Fruit fly (Drosophila melanogaster) whole organism, embryonic: ENCODE measurements around the gene CG34034.

Experiments used
- CG12071 ChIP-seq: fragments of 200-800 bp; sonication (Bioruptor generic); optimal IDR thresholded peaks from 3 replicates; lab custom pipeline; 2018; ENCODE audit warnings: missing biosample characterization, mild to moderate bottlenecking, missing genetic modification characterization
- CG6854 ChIP-seq: fragments of 200-800 bp; sonication (Bioruptor generic); optimal IDR thresholded peaks from 3 replicates; lab custom pipeline; 2017; ENCODE audit warnings: missing biosample characterization, mild to moderate bottlenecking, missing genetic modification characterization
- Dad ChIP-seq: fragments of 200-800 bp; sonication (Bioruptor generic); optimal IDR thresholded peaks from 3 replicates; lab custom pipeline; 2016; ENCODE audit warnings: missing biosample characterization, missing genetic modification characterization
- Hey ChIP-seq: fragments of 200-800 bp; sonication (Bioruptor generic); optimal IDR thresholded peaks from 3 replicates; lab custom pipeline; 2018; ENCODE audit warnings: missing biosample characterization, mild to moderate bottlenecking, missing genetic modification characterization
- crp ChIP-seq, 2 experiments: fragments of 200-800 bp; sonication (Bioruptor generic); optimal IDR thresholded peaks; 2 replicates in 1 of 2; 3 replicates in 1 of 2; lab custom pipeline; 2017; ENCODE audit warnings: missing biosample characterization in 2 of 2, missing genetic modification characterization in 2 of 2, mild to moderate bottlenecking in 1 of 2, moderate library complexity in 1 of 2
- cwo ChIP-seq: fragments of 200-800 bp; sonication (Bioruptor generic); optimal IDR thresholded peaks from 3 replicates; lab custom pipeline; 2017; ENCODE audit warnings: missing biosample characterization, missing genetic modification characterization, mild to moderate bottlenecking, moderate library complexity, missing genetic modification reagents
- peb ChIP-seq: fragments of 200-800 bp; sonication (Bioruptor generic); IDR thresholded peaks from 2 replicates; pipeline ENCODE4 v1.3.6; 2022; ENCODE audit warnings: missing biosample characterization, missing genetic modification characterization
- twi ChIP-seq: fragments of 200-800 bp; optimal IDR thresholded peaks from 2 replicates; lab custom pipeline; 2019; ENCODE audit warnings: missing biosample characterization, mild to moderate bottlenecking, missing genetic modification characterization, moderate library complexity

dm6 chr3R:21732901-21733300 lies 6.0 kb downstream of the CG34034 start:
- TF ChIP-seq crp (GFP tag; optimal IDR thresholded peaks at IDR 0.05; lab: Kevin White, UChicago): no peak
- TF ChIP-seq cwo (GFP tag; lab: Kevin White, UChicago): no peak
- TF ChIP-seq CG12071: no peak
- TF ChIP-seq twi (tag; lab: Kevin White, UChicago): no peak
- no peak for TF ChIP-seq Hey
- no peak for TF ChIP-seq Dad (GFP tag; lab: Kevin White, UChicago)
- no peak for TF ChIP-seq peb (GFP tag; lab: Robert Waterston, UW)
- TF ChIP-seq CG6854 (GFP tag; lab: Kevin White, UChicago): no peak
